Worm (Caenorhabditis elegans): ENCODE results near the gene trmt-10A.

trmt-10A gene

ce11 chrIV:9932055-9932454, at the start of gene trmt-10A, which contains the start of gene F25H8.2:
trmt-10A (minus strand) TSS chrIV:9932213.
F25H8.2 (plus strand) TSS chrIV:9932235.
- TF ChIP-seq mdl-1 (tag; optimal IDR thresholded peaks at IDR 0.05) = no peak
- TF ChIP-seq pqm-1 (tag; optimal IDR thresholded peaks at IDR 0.05) = no peak
- TF ChIP-seq sea-2 (GFP tag; optimal IDR thresholded peaks at IDR 0.05) = no peak
- TF ChIP-seq ztf-11 (tag; optimal IDR thresholded peaks at IDR 0.05) = no peak
- no peak for TF ChIP-seq nhr-237 (tag; optimal IDR thresholded peaks at IDR 0.05)
- peak; percentile 47 for TF ChIP-seq nhr-23 (tag; optimal IDR thresholded peaks at IDR 0.05)
- no peak for TF ChIP-seq nhr-12 (tag; optimal IDR thresholded peaks at IDR 0.05)
- no peak for TF ChIP-seq nhr-11 (tag; optimal IDR thresholded peaks at IDR 0.05)
- TF ChIP-seq unc-62 (GFP tag; optimal IDR thresholded peaks at IDR 0.05) = no peak
- peak; percentile 84 for TF ChIP-seq pha-4 (tag; optimal IDR thresholded peaks at IDR 0.05)
- TF ChIP-seq lin-15B (tag; optimal IDR thresholded peaks at IDR 0.05) = peak; percentile 75
- no peak for TF ChIP-seq elt-3 (tag; optimal IDR thresholded peaks at IDR 0.05)

- TF ChIP-seq R02D3.7 (tag; optimal IDR thresholded peaks at IDR 0.05) = no peak
- no peak for TF ChIP-seq nhr-76 (tag; optimal IDR thresholded peaks at IDR 0.05)
- TF ChIP-seq unc-39 (tag; optimal IDR thresholded peaks at IDR 0.05) = no peak
- TF ChIP-seq pha-4 (tag; optimal IDR thresholded peaks at IDR 0.05) = no peak
- no peak for TF ChIP-seq nhr-67 (tag; optimal IDR thresholded peaks at IDR 0.05)
Measured at ce11 chrIV:9977602-9978172, 45.7 kb upstream of the trmt-10A start, which contains the start of gene dhp-2. dhp-2 (plus strand) TSS chrIV:9978122.

- TF ChIP-seq lsy-12 (tag; optimal IDR thresholded peaks at IDR 0.05) (no peak), lin-15B (tag; optimal IDR thresholded peaks at IDR 0.05) (no peak), skn-1 (tag; optimal IDR thresholded peaks at IDR 0.05) (no peak), tbx-2 (tag; optimal IDR thresholded peaks at IDR 0.05) (no peak), nhr-237 (tag; optimal IDR thresholded peaks at IDR 0.05) (no peak), ceh-9 (tag; optimal IDR thresholded peaks at IDR 0.05) (no peak), fos-1 (tag; optimal IDR thresholded peaks at IDR 0.05) (no peak), elt-1 (tag; optimal IDR thresholded peaks at IDR 0.05) (no peak), nhr-76 (tag; optimal IDR thresholded peaks at IDR 0.05) (no peak), nhr-43 (tag; optimal IDR thresholded peaks at IDR 0.05; ENCODE audit: poor library complexity, severe bottlenecking) (no peak), fkh-10 (GFP tag; optimal IDR thresholded peaks at IDR 0.05) (no peak), nhr-77 (tag; optimal IDR thresholded peaks at IDR 0.05) (no peak), eor-1 (tag; optimal IDR thresholded peaks at IDR 0.05) (no peak), ceh-28 (tag; optimal IDR thresholded peaks at IDR 0.05) (no peak), nhr-67 (tag; optimal IDR thresholded peaks at IDR 0.05) (no peak), ztf-11 (tag; optimal IDR thresholded peaks at IDR 0.05) (no peak)
Measured at ce11 chrIV:9976284-9976683, 44.3 kb upstream of the trmt-10A start, which contains the start of gene C47E12.14. C47E12.14 (minus strand) TSS chrIV:9976384.

ce11 chrIV:9974392-9974791, 42.4 kb upstream of the trmt-10A start, which contains the start of gene C47E12.9:
C47E12.9 (plus strand) TSS chrIV:9974692.
- TF ChIP-seq nhr-43 (tag; optimal IDR thresholded peaks at IDR 0.05; ENCODE audit: poor library complexity, severe bottlenecking) (no peak), unc-62 (GFP tag; optimal IDR thresholded peaks at IDR 0.05) (no peak), fkh-2 (tag; optimal IDR thresholded peaks at IDR 0.05) (no peak), ceh-82 (tag; optimal IDR thresholded peaks at IDR 0.05) (no peak)

- TF ChIP-seq egl-27 (tag; optimal IDR thresholded peaks at IDR 0.05) (no peak), elt-1 (tag; optimal IDR thresholded peaks at IDR 0.05) (no peak), ztf-11 (tag; optimal IDR thresholded peaks at IDR 0.05) (no peak), lsy-12 (tag; optimal IDR thresholded peaks at IDR 0.05) (no peak), lin-39 (tag; optimal IDR thresholded peaks at IDR 0.05) (no peak)
Measured at ce11 chrIV:9972629-9973028, 40.6 kb upstream of the trmt-10A start, which contains the start of the genes C47E12.12 and C47E12.10. C47E12.12 (minus strand) TSS chrIV:9972729. C47E12.10 (plus strand) TSS chrIV:9972800.

ce11 chrIV:9969081-9969480, 37.1 kb upstream of the trmt-10A start, which contains the start of the genes kin-5 and C47E12.11:
kin-5 (minus strand) TSS chrIV:9969181.
C47E12.11 (plus strand) TSS chrIV:9969400.
- TF ChIP-seq eor-1 (tag; optimal IDR thresholded peaks at IDR 0.05) (no peak), ztf-11 (tag; optimal IDR thresholded peaks at IDR 0.05) (no peak), lin-39 (tag; optimal IDR thresholded peaks at IDR 0.05) (no peak), ceh-9 (tag; optimal IDR thresholded peaks at IDR 0.05) (no peak), fkh-10 (GFP tag; optimal IDR thresholded peaks at IDR 0.05) (no peak), lin-15B (tag; optimal IDR thresholded peaks at IDR 0.05) (no peak), ztf-4 (tag; optimal IDR thresholded peaks at IDR 0.05) (no peak)

Data from whole organism, L3 larva.